Worm (Caenorhabditis elegans): ENCODE measurements around the gene F58F12.4.

The F58F12.4 gene

DNA sequence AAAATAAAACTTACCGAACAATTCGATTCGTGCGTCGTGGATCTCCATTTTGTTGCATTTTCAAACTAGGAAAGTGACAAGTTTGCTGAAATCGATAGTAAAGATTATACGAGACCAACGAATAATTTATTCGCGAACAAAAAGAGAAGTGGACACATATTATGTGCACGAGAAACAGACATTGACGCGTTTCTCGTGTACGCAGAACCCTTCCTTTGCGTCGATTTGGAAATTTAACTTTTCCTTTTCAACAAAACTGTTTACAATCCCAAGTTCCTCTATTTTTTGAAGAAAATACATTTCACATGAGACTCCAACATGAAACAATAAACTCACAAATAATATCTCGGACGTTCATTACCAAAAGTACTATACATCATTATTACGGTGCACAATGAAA is 25.7 kb upstream of the F58F12.4 start, which contains the start of gene K10B2.4 (continued):
- no peak for TF ChIP-seq ces-1 (GFP tag; optimal IDR thresholded peaks at IDR 0.05)
- no peak for TF ChIP-seq nhr-42 (GFP tag; IDR thresholded peaks at IDR 0.05)
- 0 out of 2 replicates have a peak, but pooled peaks have one; percentile 16 for TF ChIP-seq arid-1 (GFP tag; conservative IDR thresholded peaks at IDR 0.05)
- peak in 1 of 2 experiments; percentile 30 for TF ChIP-seq mdl-1 (tag; optimal IDR thresholded peaks at IDR 0.05)
- TF ChIP-seq ceh-32 (tag; optimal IDR thresholded peaks at IDR 0.05; ENCODE audit: poor library complexity) = no peak
- no peak for TF ChIP-seq unc-39 (tag; optimal IDR thresholded peaks at IDR 0.05)
- TF ChIP-seq D1046.2 (GFP tag; IDR thresholded peaks at IDR 0.05) = no peak
- no peak for TF ChIP-seq ceh-28 (tag; optimal IDR thresholded peaks at IDR 0.05)
- no peak for TF ChIP-seq zip-11 (GFP tag; IDR thresholded peaks at IDR 0.05)
- TF ChIP-seq Y48G9A.11 (GFP tag; IDR thresholded peaks at IDR 0.05) = no peak
- TF ChIP-seq zfp-2 (tag; optimal IDR thresholded peaks at IDR 0.05) = no peak
- TF ChIP-seq mes-2 (tag; optimal IDR thresholded peaks at IDR 0.05; ENCODE audit: poor library complexity, severe bottlenecking) = peak; percentile 90
- peak; percentile 92 for TF ChIP-seq aha-1 (tag)
- TF ChIP-seq Y105C5A.15 (GFP tag; IDR thresholded peaks at IDR 0.05) = no peak
- no peak for TF ChIP-seq nhr-76 (tag; optimal IDR thresholded peaks at IDR 0.05)
- TF ChIP-seq nhr-10 (tag; optimal IDR thresholded peaks at IDR 0.05) = no peak
- TF ChIP-seq egl-27 (tag; optimal IDR thresholded peaks at IDR 0.05) = no peak
- no peak for TF ChIP-seq nhr-48 (tag; optimal IDR thresholded peaks at IDR 0.05)
- TF ChIP-seq lim-7 (GFP tag; IDR thresholded peaks at IDR 0.05) = no peak
- TF ChIP-seq nhr-41 (GFP tag; IDR thresholded peaks at IDR 0.05) = no peak
- TF ChIP-seq saeg-2 (GFP tag; IDR thresholded peaks at IDR 0.05) = no peak
- TF ChIP-seq lir-3 (tag; optimal IDR thresholded peaks at IDR 0.05) = no peak
- no peak for TF ChIP-seq zfp-3 (GFP tag; conservative IDR thresholded peaks at IDR 0.05)
- no peak for TF ChIP-seq fkh-10 (GFP tag; optimal IDR thresholded peaks at IDR 0.05)
- no peak for TF ChIP-seq egl-43 (GFP tag; IDR thresholded peaks at IDR 0.05)
- peak; percentile 35 for TF ChIP-seq dve-1 (tag; optimal IDR thresholded peaks at IDR 0.05; ENCODE audit: insufficient read depth)
- TF ChIP-seq nhr-28 (tag; optimal IDR thresholded peaks at IDR 0.05) = peak; percentile 28
- TF ChIP-seq lin-13 (GFP tag; optimal IDR thresholded peaks at IDR 0.05) = peak; percentile 36
- TF ChIP-seq T20F7.1 (GFP tag; optimal IDR thresholded peaks at IDR 0.05) = peak; percentile 57
- TF ChIP-seq T26A8.4 (GFP tag; IDR thresholded peaks at IDR 0.05) = 0 out of 2 replicates have a peak, but pooled peaks have one; percentile 26
- TF ChIP-seq rbr-2 (tag; optimal IDR thresholded peaks at IDR 0.05) = peak; percentile 48
- no peak for TF ChIP-seq ceh-82 (tag; optimal IDR thresholded peaks at IDR 0.05)
- no peak for TF ChIP-seq set-16 (GFP tag; IDR thresholded peaks at IDR 0.05)
- TF ChIP-seq dpl-1 (GFP tag; optimal IDR thresholded peaks at IDR 0.05) = peak; percentile 78
- no peak for TF ChIP-seq tag-97 (GFP tag; IDR thresholded peaks at IDR 0.05)
- TF ChIP-seq pqm-1 (tag; optimal IDR thresholded peaks at IDR 0.05) = no peak
- TF ChIP-seq ztf-7 (tag; optimal IDR thresholded peaks at IDR 0.05) = peak; percentile 20
- TF ChIP-seq spr-1 (tag; optimal IDR thresholded peaks at IDR 0.05) = no peak
- TF ChIP-seq madf-5 (GFP tag; IDR thresholded peaks at IDR 0.05) = no peak
- TF ChIP-seq php-3 (GFP tag; IDR thresholded peaks at IDR 0.05) = no peak
- no peak for TF ChIP-seq gei-8 (GFP tag; optimal IDR thresholded peaks at IDR 0.05)
- TF ChIP-seq snpc-4 (tag; optimal IDR thresholded peaks at IDR 0.05) = no peak
- no peak for TF ChIP-seq lin-15B (tag; optimal IDR thresholded peaks at IDR 0.05)
- no peak for TF ChIP-seq vab-7 (GFP tag; IDR thresholded peaks at IDR 0.05)
- TF ChIP-seq lin-39 (tag; optimal IDR thresholded peaks at IDR 0.05) = no peak
- TF ChIP-seq mdt-29 (GFP tag; IDR thresholded peaks at IDR 0.05) = no peak
- no peak for TF ChIP-seq ctbp-1 (GFP tag; IDR thresholded peaks at IDR 0.05)
- peak; percentile 8 for TF ChIP-seq nhr-11 (tag; optimal IDR thresholded peaks at IDR 0.05)
- TF ChIP-seq Y5F2A.4 (GFP tag; optimal IDR thresholded peaks at IDR 0.05) = no peak
- TF ChIP-seq daf-12 (tag; optimal IDR thresholded peaks at IDR 0.05) = no peak
- no peak for TF ChIP-seq F44E2.7 (GFP tag; IDR thresholded peaks at IDR 0.05)
- no peak for TF ChIP-seq nhr-25 (tag; optimal IDR thresholded peaks at IDR 0.05; ENCODE audit: borderline replicate concordance, insufficient read depth)
- no peak for TF ChIP-seq dmd-9 (GFP tag; IDR thresholded peaks at IDR 0.05)
